Fruit fly (Drosophila melanogaster): ENCODE data around the gene CG15399.
A peak's percentile ranks its signal among the peaks of the same experiment; 100 is the strongest.

The CG15399 gene

dm6 chr2L:2749144-2749766, 22.3 kb downstream of the CG15399 start (continued):
- TF ChIP-seq CG15514 (GFP tag; optimal IDR thresholded peaks at IDR 0.05) (peak; percentile 25), CG4854 (GFP tag; optimal IDR thresholded peaks at IDR 0.05) (no peak), CG31365 (tag; optimal IDR thresholded peaks at IDR 0.05) (peak; percentile 15), cato (GFP tag; optimal IDR thresholded peaks at IDR 0.05; ENCODE audit: borderline replicate concordance) (no peak), zfh1 (GFP tag; IDR thresholded peaks at IDR 0.05) (no peak), D (optimal IDR thresholded peaks at IDR 0.05) (no peak), D (GFP tag; optimal IDR thresholded peaks at IDR 0.05) (no peak), Jarid2 (GFP tag; optimal IDR thresholded peaks at IDR 0.05) (no peak), CG12104 (GFP tag; optimal IDR thresholded peaks at IDR 0.05) (no peak), dpn (GFP tag; optimal IDR thresholded peaks at IDR 0.05) (no peak), CG14014 (GFP tag; IDR thresholded peaks at IDR 0.05) (no peak), CG10274 (GFP tag; optimal IDR thresholded peaks at IDR 0.05) (no peak), CG10543 (GFP tag; optimal IDR thresholded peaks at IDR 0.05) (peak; percentile 1), Fer3 (tag; optimal IDR thresholded peaks at IDR 0.05) (no peak), jing (GFP tag; optimal IDR thresholded peaks at IDR 0.05) (no peak), pb (GFP tag; optimal IDR thresholded peaks at IDR 0.05) (no peak), Taf1 (GFP tag; IDR thresholded peaks at IDR 0.05) (no peak), CG8290 (GFP tag; optimal IDR thresholded peaks at IDR 0.05) (no peak), CG8290 (tag; optimal IDR thresholded peaks at IDR 0.05) (peak in 1 of 2 experiments; percentile 68), schlank (tag; optimal IDR thresholded peaks at IDR 0.05) (no peak), Sry-β (GFP tag; optimal IDR thresholded peaks at IDR 0.05) (peak; percentile 97), Trl (optimal IDR thresholded peaks at IDR 0.05) (no peak), Trl (GFP tag; optimal IDR thresholded peaks at IDR 0.05) (no peak), CG6175 (GFP tag; IDR thresholded peaks at IDR 0.05) (no peak), sens (GFP tag) (peak; percentile 66), gem (tag; optimal IDR thresholded peaks at IDR 0.05) (no peak)

DNA sequence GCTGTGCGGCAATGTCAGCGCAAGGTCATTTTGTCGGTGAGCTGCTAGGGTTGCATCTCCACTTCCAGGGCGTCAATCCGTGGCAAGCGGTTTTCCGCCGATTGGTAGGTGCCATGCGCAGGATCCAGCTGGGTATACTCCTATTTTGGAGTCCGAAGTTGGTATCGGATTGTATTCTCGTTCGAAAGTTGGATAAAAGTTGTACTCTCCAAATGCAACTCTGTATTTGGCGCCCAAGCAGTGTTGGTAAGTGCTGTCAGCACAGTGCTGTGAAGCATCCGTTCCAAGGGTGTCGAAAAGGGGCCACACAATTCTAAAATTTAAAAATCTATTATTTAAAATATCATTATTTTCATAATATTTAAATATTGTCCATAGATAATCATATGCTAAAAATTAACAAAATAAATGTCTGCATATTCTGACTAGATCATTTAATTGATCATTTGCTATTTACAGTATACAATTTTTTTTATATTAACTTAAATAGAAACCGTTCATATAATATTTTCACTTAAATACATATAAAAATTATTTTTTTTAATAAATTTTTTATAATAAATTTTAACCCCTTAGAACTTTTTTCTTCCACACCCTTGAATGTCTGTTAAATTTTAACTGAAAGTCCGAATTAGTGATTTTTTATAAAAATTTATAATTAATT, 23.0 kb downstream of the CG15399 start:
- peak; percentile 60; the same call in 1 of the 2 replicates for TF ChIP-seq ato (GFP tag; IDR thresholded peaks at IDR 0.05; ENCODE audit: partially characterized antibody)
- TF ChIP-seq CG4707 (GFP tag; optimal IDR thresholded peaks at IDR 0.05): peak; percentile 59
- peak; percentile 34 for TF ChIP-seq gcm2 (GFP tag; optimal IDR thresholded peaks at IDR 0.05)
- no peak; the same call in 1 of the 2 replicates for TF ChIP-seq sna (GFP tag; IDR thresholded peaks at IDR 0.05; ENCODE audit: partially characterized antibody)
- peak; percentile 92 for TF ChIP-seq lilli (GFP tag; optimal IDR thresholded peaks at IDR 0.05)
- peak; percentile 93 for TF ChIP-seq CG8924 (tag; optimal IDR thresholded peaks at IDR 0.05)
- TF ChIP-seq Ada2b (GFP tag; IDR thresholded peaks at IDR 0.05): peak; percentile 62
- peak; percentile 59 for TF ChIP-seq CG6813 (GFP tag; optimal IDR thresholded peaks at IDR 0.05)
- peak; percentile 68 for TF ChIP-seq GATAe (GFP tag; conservative IDR thresholded peaks at IDR 0.05)
- peak; percentile 94 for TF ChIP-seq CG13894 (tag; optimal IDR thresholded peaks at IDR 0.05)
- peak; percentile 90 for TF ChIP-seq CG12155 (GFP tag; optimal IDR thresholded peaks at IDR 0.05)
- TF ChIP-seq H2.0 (GFP tag; IDR thresholded peaks at IDR 0.05): peak; percentile 83
- peak; percentile 40 for TF ChIP-seq Neu2 (GFP tag; optimal IDR thresholded peaks at IDR 0.05; ENCODE audit: borderline replicate concordance)
- TF ChIP-seq CG1602 (GFP tag; optimal IDR thresholded peaks at IDR 0.05): peak; percentile 80
- peak; percentile 53 for TF ChIP-seq BEAF-32 (GFP tag; optimal IDR thresholded peaks at IDR 0.05)
- TF ChIP-seq Blimp-1 (GFP tag; optimal IDR thresholded peaks at IDR 0.05): peak; percentile 77
- TF ChIP-seq dpn (GFP tag; optimal IDR thresholded peaks at IDR 0.05): peak; percentile 86 to 89
- TF ChIP-seq CG17385 (GFP tag; optimal IDR thresholded peaks at IDR 0.05): peak; percentile 80
- peak; percentile 78; the same call in 1 of the 2 replicates for TF ChIP-seq stc (GFP tag; IDR thresholded peaks at IDR 0.05)
- no peak; the same call in 1 of the 2 replicates for TF ChIP-seq dan (GFP tag; IDR thresholded peaks at IDR 0.05)
- TF ChIP-seq CG15601 (tag; optimal IDR thresholded peaks at IDR 0.05): peak; percentile 76
- peak; percentile 90 for TF ChIP-seq slou (GFP tag; optimal IDR thresholded peaks at IDR 0.05)
- TF ChIP-seq CG17912 (GFP tag; optimal IDR thresholded peaks at IDR 0.05): peak; percentile 88
- peak; percentile 82 for TF ChIP-seq rib (GFP tag; IDR thresholded peaks at IDR 0.05)
- TF ChIP-seq Rx (GFP tag; IDR thresholded peaks at IDR 0.05): peak; percentile 69

Measured in whole organism, embryonic.